Fruit fly (Drosophila melanogaster): ENCODE results near the gene RpL17.
A peak's percentile ranks its signal among the peaks of the same experiment; 100 is the strongest.

The RpL17 gene

dm6 chrX:6700263-6700989 is 43.6 kb downstream of the RpL17 start (continued):
- TF ChIP-seq btn (GFP tag; optimal IDR thresholded peaks at IDR 0.05) (no peak), CG13424 (tag; optimal IDR thresholded peaks at IDR 0.05) (no peak), CG4282 (GFP tag; optimal IDR thresholded peaks at IDR 0.05) (no peak), slp2 (GFP tag; optimal IDR thresholded peaks at IDR 0.05) (no peak), CG2875 (GFP tag; optimal IDR thresholded peaks at IDR 0.05) (no peak), kay (GFP tag; optimal IDR thresholded peaks at IDR 0.05) (no peak), Med (GFP tag) (peak; percentile 64), CG34376 (GFP tag; optimal IDR thresholded peaks at IDR 0.05) (peak; percentile 62), sob (GFP tag; IDR thresholded peaks at IDR 0.05) (no peak), CG13894 (tag; optimal IDR thresholded peaks at IDR 0.05) (no peak), CG16815 (GFP tag; optimal IDR thresholded peaks at IDR 0.05) (no peak), lab (GFP tag; optimal IDR thresholded peaks at IDR 0.05) (peak; percentile 8), Sry-β (GFP tag; optimal IDR thresholded peaks at IDR 0.05) (no peak), CoRest (tag; optimal IDR thresholded peaks at IDR 0.05) (no peak), gcm2 (GFP tag; optimal IDR thresholded peaks at IDR 0.05) (no peak), Eip74EF (GFP tag; optimal IDR thresholded peaks at IDR 0.05) (no peak), tup (GFP tag; optimal IDR thresholded peaks at IDR 0.05) (no peak), chinmo (GFP tag; IDR thresholded peaks at IDR 0.05; ENCODE audit: partially characterized antibody) (0 out of 4 replicates have a peak, but pooled peaks have one; percentile 65), CG11504 (tag; optimal IDR thresholded peaks at IDR 0.05) (no peak), CG1529 (GFP tag; optimal IDR thresholded peaks at IDR 0.05) (no peak), CG14441 (GFP tag; IDR thresholded peaks at IDR 0.05) (peak; percentile 54), Tbp (GFP tag; optimal IDR thresholded peaks at IDR 0.05) (no peak), CG11695 (GFP tag; IDR thresholded peaks at IDR 0.05) (no peak), Hr39 (optimal IDR thresholded peaks at IDR 0.05) (no peak), CG10543 (GFP tag; optimal IDR thresholded peaks at IDR 0.05) (peak; percentile 22), CG18599 (GFP tag; optimal IDR thresholded peaks at IDR 0.05) (no peak), vvl (GFP tag; IDR thresholded peaks at IDR 0.05) (0 out of 2 replicates have a peak, but pooled peaks have one; percentile 13), slou (GFP tag; optimal IDR thresholded peaks at IDR 0.05) (no peak), CG6765 (GFP tag; optimal IDR thresholded peaks at IDR 0.05) (no peak), nerfin-1 (tag; optimal IDR thresholded peaks at IDR 0.05) (no peak), sug (tag; optimal IDR thresholded peaks at IDR 0.05) (peak; percentile 2), Sry-δ (GFP tag; optimal IDR thresholded peaks at IDR 0.05) (no peak), Max (GFP tag; optimal IDR thresholded peaks at IDR 0.05) (no peak), Hr51 (GFP tag; optimal IDR thresholded peaks at IDR 0.05) (no peak), p53 (GFP tag; optimal IDR thresholded peaks at IDR 0.05) (no peak), cad (GFP tag; optimal IDR thresholded peaks at IDR 0.05) (no peak), CG18619 (GFP tag; optimal IDR thresholded peaks at IDR 0.05) (no peak), CG12942 (GFP tag; optimal IDR thresholded peaks at IDR 0.05) (no peak), abd-A (tag; optimal IDR thresholded peaks at IDR 0.05) (peak; percentile 59), fu2 (GFP tag; optimal IDR thresholded peaks at IDR 0.05) (no peak), sr (GFP tag; IDR thresholded peaks at IDR 0.05) (no peak), Fer2 (tag; optimal IDR thresholded peaks at IDR 0.05) (no peak), exex (tag; optimal IDR thresholded peaks at IDR 0.05) (peak; percentile 81), gro (GFP tag; optimal IDR thresholded peaks at IDR 0.05) (peak; percentile 6), yki (optimal IDR thresholded peaks at IDR 0.05) (peak; percentile 37), CG8478 (optimal IDR thresholded peaks at IDR 0.05) (no peak), caup (GFP tag; optimal IDR thresholded peaks at IDR 0.05; ENCODE audit: severe bottlenecking) (peak; percentile 28), chm (GFP tag; IDR thresholded peaks at IDR 0.05) (peak; percentile 32; the same call in 1 of the 2 replicates), pros (GFP tag; optimal IDR thresholded peaks at IDR 0.05) (peak; percentile 53), Spps (tag; optimal IDR thresholded peaks at IDR 0.05) (no peak)

Data from whole organism, embryonic.